Worm (Caenorhabditis elegans) whole organism, young adult: ENCODE measurements around the gene F22B8.3.

Source experiments
- C17E4.6 ChIP-seq: fragments of 200-800 bp; sonication (Bioruptor generic); IDR thresholded peaks from 2 replicates; pipeline ENCODE4 v1.3.6; 2022; ENCODE audit warnings: missing genetic modification reagents, missing genetic modification characterization, missing compliant biosample characterization
- F10E7.11 ChIP-seq: sonication (generic microtip); optimal IDR thresholded peaks from 2 replicates; lab custom pipeline; 2017; ENCODE audit warnings: mild to moderate bottlenecking, missing genetic modification characterization, moderate library complexity, missing compliant biosample characterization
- F23B12.7 ChIP-seq: sonication (generic microtip); optimal IDR thresholded peaks from 2 replicates; lab custom pipeline; 2017; ENCODE audit warnings: missing genetic modification characterization, mild to moderate bottlenecking, missing compliant biosample characterization, antibody characterized with exemption, moderate library complexity; ENCODE audit not compliant: insufficient read depth
- F49E8.2 ChIP-seq: sonication (generic microtip); optimal IDR thresholded peaks from 3 replicates; lab custom pipeline; 2017; ENCODE audit warnings: missing genetic modification characterization, mild to moderate bottlenecking, missing compliant biosample characterization, antibody characterized with exemption, moderate library complexity; ENCODE audit not compliant: insufficient read depth
- K12H6.12 ChIP-seq: fragments of 200-800 bp; sonication (Bioruptor generic); optimal IDR thresholded peaks from 2 replicates; lab custom pipeline; 2018; ENCODE audit warnings: mild to moderate bottlenecking, missing genetic modification characterization, missing compliant biosample characterization
- T07F8.4 ChIP-seq: sonication (generic microtip); optimal IDR thresholded peaks from 2 replicates; lab custom pipeline; 2016; ENCODE audit warnings: mild to moderate bottlenecking, missing genetic modification characterization, moderate library complexity, missing compliant biosample characterization
- Y95B8A.8 ChIP-seq: fragments of 200-800 bp; sonication (Bioruptor generic); IDR thresholded peaks from 2 replicates; pipeline ENCODE4 v1.3.6; 2022; ENCODE audit warnings: missing genetic modification reagents, missing genetic modification characterization, missing compliant biosample characterization
- ZK185.1 ChIP-seq: sonication (generic microtip); optimal IDR thresholded peaks from 2 replicates; lab custom pipeline; 2016; ENCODE audit warnings: mild to moderate bottlenecking, missing genetic modification characterization, missing compliant biosample characterization; ENCODE audit not compliant: poor library complexity, severe bottlenecking
- ama-1 ChIP-seq, 3 experiments: fragments of 150-350 bp in 1 of 3; sonication (generic microtip) in 2 of 3; optimal IDR thresholded peaks; 2 replicates each; lab custom pipeline; 2014 to 2018; ENCODE audit warnings: missing biosample characterization in 2 of 3, missing genetic modification characterization in 2 of 3, missing genetic modification reagents in 2 of 3
- athp-1 ChIP-seq: sonication (generic microtip); optimal IDR thresholded peaks from 2 replicates; lab custom pipeline; 2017; ENCODE audit warnings: mild to moderate bottlenecking, missing genetic modification characterization, missing compliant biosample characterization
- attf-3 ChIP-seq: fragments of 200-800 bp; sonication (Bioruptor generic); conservative IDR thresholded peaks from 2 replicates; pipeline ENCODE4 v1.3.6; 2022; ENCODE audit warnings: missing genetic modification reagents, missing genetic modification characterization, missing compliant biosample characterization
- bed-1 ChIP-seq: fragments of 200-800 bp; sonication (Bioruptor generic); IDR thresholded peaks from 2 replicates; pipeline ENCODE4 v1.3.6; 2022; ENCODE audit warnings: missing genetic modification reagents, missing genetic modification characterization, missing compliant biosample characterization
- cebp-1 ChIP-seq, 2 experiments: fragments of 200-800 bp in 1 of 2; sonication (Bioruptor generic) in 1 of 2; sonication (generic microtip) in 1 of 2; IDR thresholded peaks in 1 of 2; optimal IDR thresholded peaks in 1 of 2; 2 replicates each; pipeline versions ENCODE4 v1.3.6 to Lab custom; 2017 to 2022; ENCODE audit warnings: missing compliant biosample characterization in 2 of 2, missing genetic modification characterization in 2 of 2, mild to moderate bottlenecking in 1 of 2, missing genetic modification reagents in 1 of 2, moderate library complexity in 1 of 2
- ceh-58 ChIP-seq: fragments of 200-800 bp; sonication (Bioruptor generic); IDR thresholded peaks from 2 replicates; pipeline ENCODE4 v1.3.6; 2022; ENCODE audit warnings: missing genetic modification characterization, missing compliant biosample characterization
- ceh-91 ChIP-seq: fragments of 200-800 bp; sonication (Bioruptor generic); IDR thresholded peaks from 2 replicates; pipeline ENCODE4 v1.3.6; 2022; ENCODE audit warnings: missing genetic modification reagents, missing genetic modification characterization, missing compliant biosample characterization
- die-1 ChIP-seq: sonication (generic microtip); optimal IDR thresholded peaks from 2 replicates; lab custom pipeline; 2016; ENCODE audit warnings: missing genotype, mild to moderate bottlenecking, missing genetic modification characterization, missing compliant biosample characterization
- dox-1 ChIP-seq: fragments of 200-800 bp; sonication (Bioruptor generic); IDR thresholded peaks from 2 replicates; pipeline ENCODE4 v1.3.6; 2022; ENCODE audit warnings: missing genetic modification reagents, missing genetic modification characterization, missing compliant biosample characterization
- egl-18 ChIP-seq: fragments of 200-800 bp; sonication (Bioruptor generic); IDR thresholded peaks from 2 replicates; pipeline ENCODE4 v1.3.6; 2022; ENCODE audit warnings: missing genetic modification reagents, missing genetic modification characterization, missing compliant biosample characterization
- egrh-3 ChIP-seq: fragments of 200-800 bp; sonication (Bioruptor generic); IDR thresholded peaks from 2 replicates; pipeline ENCODE4 v1.3.6; 2022; ENCODE audit warnings: missing genetic modification reagents, missing genetic modification characterization, missing compliant biosample characterization
- hlh-26 ChIP-seq: fragments of 200-800 bp; sonication (Bioruptor generic); conservative IDR thresholded peaks from 2 replicates; pipeline ENCODE4 v1.3.6; 2022; ENCODE audit warnings: missing genetic modification reagents, missing genetic modification characterization, missing compliant biosample characterization
- lin-54 ChIP-seq: fragments of 200-800 bp; sonication (Bioruptor generic); optimal IDR thresholded peaks from 2 replicates; lab custom pipeline; 2018; ENCODE audit warnings: mild to moderate bottlenecking, missing genetic modification characterization, missing compliant biosample characterization
- madf-6 ChIP-seq: fragments of 200-800 bp; sonication (Bioruptor generic); IDR thresholded peaks from 2 replicates; pipeline ENCODE4 v1.3.6; 2022; ENCODE audit warnings: missing genetic modification reagents, missing genetic modification characterization, missing compliant biosample characterization
- nhr-80 ChIP-seq: sonication (generic microtip); optimal IDR thresholded peaks from 2 replicates; lab custom pipeline; 2016; ENCODE audit warnings: missing genetic modification characterization, missing compliant biosample characterization
- nhr-90 ChIP-seq: sonication (generic microtip); optimal IDR thresholded peaks from 2 replicates; lab custom pipeline; 2016; ENCODE audit warnings: missing genotype, mild to moderate bottlenecking, missing genetic modification characterization, missing compliant biosample characterization
- pbrm-1 ChIP-seq: fragments of 200-800 bp; sonication (Bioruptor generic); IDR thresholded peaks from 2 replicates; pipeline ENCODE4 v1.3.6; 2022; ENCODE audit warnings: missing genetic modification reagents, missing genetic modification characterization, missing compliant biosample characterization
- rpc-1 ChIP-seq, 2 experiments: fragments of 150-350 bp in 1 of 2; sonication (generic microtip) in 1 of 2; optimal IDR thresholded peaks; 2 replicates each; lab custom pipeline; 2014 to 2018; ENCODE audit warnings: missing biosample characterization in 1 of 2, missing genetic modification characterization in 1 of 2, missing genetic modification reagents in 1 of 2, missing genotype in 1 of 2
- sptf-2 ChIP-seq: fragments of 200-800 bp; sonication (Bioruptor generic); optimal IDR thresholded peaks from 2 replicates; lab custom pipeline; 2018; ENCODE audit warnings: mild to moderate bottlenecking, missing genetic modification characterization, missing compliant biosample characterization
- unc-130 ChIP-seq: sonication (generic microtip); optimal IDR thresholded peaks from 2 replicates; lab custom pipeline; 2016; ENCODE audit warnings: missing genetic modification reagents, missing genetic modification characterization, missing compliant biosample characterization
- xnd-1 ChIP-seq: sonication (generic microtip); optimal IDR thresholded peaks from 2 replicates; lab custom pipeline; 2016; ENCODE audit warnings: missing genotype, missing genetic modification reagents, missing genetic modification characterization, missing compliant biosample characterization
- ztf-22 ChIP-seq: fragments of 200-800 bp; sonication (Bioruptor generic); optimal IDR thresholded peaks from 2 replicates; lab custom pipeline; 2018; ENCODE audit warnings: mild to moderate bottlenecking, missing genetic modification characterization, moderate library complexity, missing compliant biosample characterization
- ztf-26 ChIP-seq: sonication (generic microtip); optimal IDR thresholded peaks from 2 replicates; lab custom pipeline; 2017; ENCODE audit warnings: missing genetic modification characterization, missing compliant biosample characterization
- ztf-28 ChIP-seq: fragments of 200-800 bp; sonication (Bioruptor generic); IDR thresholded peaks from 2 replicates; pipeline ENCODE4 v1.3.6; 2022; ENCODE audit warnings: missing genetic modification reagents, missing genetic modification characterization, missing compliant biosample characterization
- ztf-6 ChIP-seq: fragments of 200-800 bp; sonication (Bioruptor generic); IDR thresholded peaks from 2 replicates; pipeline ENCODE4 v1.3.6; 2022; ENCODE audit warnings: missing genetic modification reagents, missing genetic modification characterization, missing compliant biosample characterization

The F22B8.3 gene

DNA sequence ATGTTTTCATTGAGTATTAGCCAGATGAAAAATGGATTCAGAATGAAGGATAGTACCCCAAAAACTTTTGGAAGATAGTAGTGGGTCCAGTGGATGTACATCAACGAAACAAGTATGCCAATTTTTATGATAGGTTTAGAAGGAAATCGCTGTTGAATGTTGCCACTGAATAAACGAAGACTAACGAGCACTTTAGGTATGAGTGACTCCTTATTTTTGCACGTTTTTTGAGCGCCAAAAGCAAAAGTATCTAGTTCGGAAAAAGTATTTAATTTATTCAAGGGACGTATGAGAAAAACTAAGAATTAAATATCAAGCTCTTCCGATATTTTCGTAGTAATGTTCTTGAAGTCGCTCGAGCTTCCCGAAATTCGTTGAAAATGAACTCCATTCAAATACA lies 16.9 kb upstream of the F22B8.3 start, which contains the start of gene srj-10:
srj-10 (minus strand) TSS at position 101 of the 400 bp plus-strand sequence.
- no peak for TF ChIP-seq bed-1 (GFP tag; lab: Robert Waterston, UW)
- TF ChIP-seq sptf-2 (GFP tag; lab: Kevin White, UChicago), result no peak
- no peak for TF ChIP-seq ZK185.1 (tag; lab: Kevin White, UChicago)
- no peak for TF ChIP-seq die-1 (tag; lab: Kevin White, UChicago)
- no peak for TF ChIP-seq attf-3 (GFP tag; lab: Robert Waterston, UW)
- TF ChIP-seq K12H6.12 (tag; lab: Kevin White, UChicago), result no peak
- no peak for TF ChIP-seq ztf-22 (GFP tag; lab: Kevin White, UChicago)
- no peak for TF ChIP-seq Y95B8A.8 (GFP tag; lab: Robert Waterston, UW)
- TF ChIP-seq unc-130 (GFP tag; lab: Kevin White, UChicago), result no peak
- TF ChIP-seq ceh-91 (GFP tag; lab: Robert Waterston, UW), result no peak
- no peak for TF ChIP-seq F10E7.11 (tag; lab: Kevin White, UChicago)
- TF ChIP-seq pbrm-1 (GFP tag; lab: Robert Waterston, UW), result no peak
- no peak for TF ChIP-seq ztf-6 (GFP tag; lab: Robert Waterston, UW)
- TF ChIP-seq dox-1, result no peak
- TF ChIP-seq ztf-28, result no peak

DNA sequence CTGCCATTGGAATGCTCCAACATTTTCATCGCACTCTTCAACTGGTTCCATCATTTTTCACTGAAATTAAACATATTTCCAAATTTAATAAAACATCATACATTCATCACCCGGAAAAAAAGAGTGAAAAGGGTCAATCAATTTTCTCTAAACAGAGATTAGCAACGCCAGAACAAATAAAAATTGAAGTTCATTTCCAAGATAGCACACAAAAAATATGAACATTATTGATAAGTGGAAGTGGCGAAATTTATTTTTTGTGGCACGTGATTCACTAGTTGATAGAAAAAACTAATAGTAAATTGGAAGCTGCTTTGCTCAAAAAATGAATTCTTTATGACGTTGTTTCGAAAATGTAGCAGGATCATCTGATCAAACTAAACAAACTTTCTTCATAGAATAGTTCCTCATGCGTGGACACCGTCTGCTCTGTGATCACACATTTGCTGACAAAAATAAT lies 15.5 kb upstream of the F22B8.3 start, which contains the start of the genes F14H3.12 and srj-29:
F14H3.12 (minus strand) TSS at position 74 of the 460 bp plus-strand sequence.
srj-29 (plus strand) TSS at position 410 of the 460 bp plus-strand sequence.
- TF ChIP-seq nhr-80 (tag; lab: Kevin White, UChicago), result peak; percentile 76
- TF ChIP-seq athp-1 (tag; lab: Kevin White, UChicago), result no peak
- TF ChIP-seq cebp-1 (GFP tag; IDR thresholded peaks at IDR 0.05; lab: Robert Waterston, UW), result peak; percentile 32; the same call in 1 of the 2 replicates
- no peak for TF ChIP-seq cebp-1 (tag; optimal IDR thresholded peaks at IDR 0.05; lab: Kevin White, UChicago)

DNA sequence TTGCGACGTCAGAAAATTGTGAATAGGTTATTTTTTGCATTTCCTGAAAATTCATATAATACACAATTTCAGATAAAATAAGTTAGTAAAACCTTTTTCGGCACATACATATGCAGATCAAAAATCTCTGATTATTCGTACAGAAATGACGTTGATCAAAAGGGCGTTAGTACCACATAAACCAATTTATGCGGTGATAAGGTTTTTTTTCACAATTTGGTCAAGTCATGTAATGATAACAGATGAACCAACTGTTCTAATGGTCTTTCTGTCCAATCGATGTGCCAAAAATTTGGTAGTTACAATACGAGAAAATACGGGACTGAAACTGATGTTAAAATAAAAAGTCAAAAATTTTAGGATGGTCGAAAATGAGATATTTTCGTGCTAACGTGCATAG lies 10.7 kb upstream of the F22B8.3 start:
- no peak for TF ChIP-seq ztf-28
- TF ChIP-seq pbrm-1 (GFP tag; lab: Robert Waterston, UW), result no peak
- TF ChIP-seq hlh-26 (GFP tag; lab: Robert Waterston, UW), result no peak
- peak; percentile 34 for TF ChIP-seq nhr-80 (tag; lab: Kevin White, UChicago)
- TF ChIP-seq lin-54 (GFP tag; lab: Kevin White, UChicago), result no peak
- no peak for TF ChIP-seq dox-1
- TF ChIP-seq F23B12.7, result no peak
- no peak for TF ChIP-seq ZK185.1 (tag; lab: Kevin White, UChicago)

DNA sequence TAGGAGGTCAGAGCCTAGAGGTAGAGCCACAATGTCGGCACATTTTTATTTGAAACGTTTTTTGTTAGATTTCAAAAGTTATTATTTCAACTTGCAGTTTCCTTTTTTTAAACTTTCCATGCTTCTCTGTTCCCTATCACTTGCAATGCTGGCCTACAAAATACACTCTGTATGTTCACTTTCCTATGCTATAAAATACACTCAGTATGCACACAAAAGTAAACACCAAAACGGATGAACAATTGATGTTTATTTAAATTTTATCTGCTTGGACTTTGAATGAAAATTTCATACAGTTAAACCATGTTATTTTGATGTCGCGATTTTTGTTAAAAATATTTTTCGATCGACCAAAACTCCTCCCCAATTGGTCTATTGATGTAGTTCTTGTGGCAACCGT lies 10.1 kb upstream of the F22B8.3 start:
- no peak for TF ChIP-seq xnd-1 (tag; lab: Kevin White, UChicago)
- no peak for TF ChIP-seq rpc-1 (optimal IDR thresholded peaks at IDR 0.05; lab: Kevin White, UChicago)
- no peak for TF ChIP-seq rpc-1 (tag; optimal IDR thresholded peaks at IDR 0.05; lab: Kevin White, UChicago)
- no peak for TF ChIP-seq ztf-26 (tag; lab: Kevin White, UChicago)
- no peak for TF ChIP-seq nhr-90
- no peak for TF ChIP-seq ztf-6 (GFP tag; lab: Robert Waterston, UW)
- TF ChIP-seq ceh-58, result no peak
- no peak for TF ChIP-seq egl-18 (GFP tag; lab: Robert Waterston, UW)
- TF ChIP-seq madf-6 (GFP tag; lab: Robert Waterston, UW), result no peak

DNA sequence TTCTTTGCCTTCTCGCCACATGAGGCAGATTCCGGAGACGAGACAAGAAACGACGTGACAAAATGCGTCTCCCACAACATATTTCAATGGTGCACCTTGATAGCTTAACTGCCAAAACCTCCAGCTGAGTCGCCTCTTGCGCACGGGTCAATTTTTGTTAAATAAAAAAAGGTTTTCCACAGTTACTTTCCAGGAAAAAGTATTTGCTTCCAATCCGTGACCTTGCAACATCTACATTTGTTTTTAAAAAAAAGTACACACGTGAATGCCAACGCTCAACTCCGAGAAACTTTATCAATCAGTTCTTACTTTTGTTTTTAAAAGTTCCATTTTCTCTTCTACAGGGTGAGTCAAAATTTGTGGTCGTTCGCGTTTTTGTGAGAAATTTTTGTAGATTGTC lies 3.5 kb downstream of the F22B8.3 start, which contains the start of gene F22B8.7:
F22B8.7 (plus strand) TSS at position 301 of the 400 bp plus-strand sequence.
- TF ChIP-seq ama-1 (optimal IDR thresholded peaks at IDR 0.05; lab: Kevin White, UChicago) (no peak), ama-1 (GFP tag; optimal IDR thresholded peaks at IDR 0.05; lab: Kevin White, UChicago) (no peak), sptf-2 (GFP tag; lab: Kevin White, UChicago) (no peak), athp-1 (tag; lab: Kevin White, UChicago) (no peak), C17E4.6 (no peak), F49E8.2 (no peak), pbrm-1 (GFP tag; lab: Robert Waterston, UW) (no peak), egrh-3 (GFP tag; lab: Robert Waterston, UW) (no peak), T07F8.4 (tag; lab: Kevin White, UChicago) (no peak), egl-18 (GFP tag; lab: Robert Waterston, UW) (no peak)
